Worm (Caenorhabditis elegans): ENCODE data around the gene B0303.4.

DNA sequence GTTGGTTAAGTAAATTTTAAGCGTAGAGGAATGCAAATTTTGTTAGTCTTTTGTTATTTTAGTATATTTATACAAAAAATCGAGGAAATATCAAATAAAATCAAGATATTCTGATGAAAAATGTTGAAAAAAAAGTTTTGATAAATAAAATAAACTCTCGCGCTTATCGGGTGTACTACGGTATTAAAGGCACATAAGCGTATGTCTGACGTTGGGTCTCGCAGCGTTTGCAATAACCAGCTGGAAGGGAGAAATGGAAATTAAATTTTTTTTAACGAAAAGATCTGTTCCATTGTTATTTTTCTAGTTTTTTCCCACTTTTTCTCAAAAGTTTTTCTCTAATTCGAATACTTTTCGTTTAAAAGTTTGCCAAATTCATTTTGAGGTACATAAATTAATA lies 507 bp upstream of the B0303.4 start:
- no peak for TF ChIP-seq ztf-11 (tag; optimal IDR thresholded peaks at IDR 0.05)
- no peak for TF ChIP-seq unc-62 (GFP tag; optimal IDR thresholded peaks at IDR 0.05)
- TF ChIP-seq bed-3 (GFP tag; optimal IDR thresholded peaks at IDR 0.05), result no peak
- TF ChIP-seq pha-4 (tag; optimal IDR thresholded peaks at IDR 0.05), result no peak

Measured in whole organism, mixed stage, embryonic.